Fruit fly (Drosophila melanogaster) whole organism, embryonic: Measurements from ENCODE around the gene CG17349.
A peak's percentile ranks its signal among the peaks of the same experiment; 100 is the strongest.

Experiments
- ATbp ChIP-seq: fragments of 200-800 bp; sonication (Bioruptor generic); optimal IDR thresholded peaks from 2 replicates; lab custom pipeline; 2017; ENCODE audit warnings: missing biosample characterization, mild to moderate bottlenecking, missing genetic modification characterization, missing genetic modification reagents
- Blimp-1 ChIP-seq: fragments of 200-800 bp; sonication (Bioruptor generic); optimal IDR thresholded peaks from 3 replicates; lab custom pipeline; 2018; ENCODE audit warnings: missing biosample characterization, missing genetic modification characterization, mild to moderate bottlenecking, moderate library complexity, missing genetic modification reagents
- CG1024 ChIP-seq: fragments of 200-800 bp; sonication (Bioruptor generic); IDR thresholded peaks from 2 replicates; pipeline ENCODE4 v1.3.6; 2022; ENCODE audit warnings: missing biosample characterization, missing genetic modification characterization
- CG10431 ChIP-seq: fragments of 200-800 bp; sonication (Bioruptor generic); optimal IDR thresholded peaks from 3 replicates; lab custom pipeline; 2018; ENCODE audit warnings: missing biosample characterization, mild to moderate bottlenecking, missing genetic modification characterization
- CG10462 ChIP-seq: fragments of 200-800 bp; sonication (Bioruptor generic); optimal IDR thresholded peaks from 2 replicates; lab custom pipeline; 2016; ENCODE audit warnings: missing biosample characterization, missing genetic modification characterization
- CG14965 ChIP-seq: fragments of 200-800 bp; sonication (Bioruptor generic); optimal IDR thresholded peaks from 2 replicates; lab custom pipeline; 2016; ENCODE audit warnings: missing biosample characterization, missing genetic modification characterization, borderline replicate concordance
- CG1603 ChIP-seq: fragments of 200-800 bp; sonication (Bioruptor generic); optimal IDR thresholded peaks from 2 replicates; lab custom pipeline; 2019; ENCODE audit warnings: missing biosample characterization, mild to moderate bottlenecking, missing genetic modification characterization, moderate library complexity
- CG17829 ChIP-seq: fragments of 200-800 bp; optimal IDR thresholded peaks from 2 replicates; lab custom pipeline; 2019; ENCODE audit warnings: missing biosample characterization, mild to moderate bottlenecking, missing genetic modification characterization, moderate library complexity
- CG18262 ChIP-seq: fragments of 200-800 bp; optimal IDR thresholded peaks from 3 replicates; lab custom pipeline; 2019; ENCODE audit warnings: missing biosample characterization, mild to moderate bottlenecking, missing genetic modification characterization, moderate library complexity
- CG2129 ChIP-seq: fragments of 200-800 bp; sonication (Bioruptor generic); IDR thresholded peaks from 2 replicates; pipeline ENCODE4 v1.3.6; 2022; ENCODE audit warnings: missing biosample characterization, missing genetic modification characterization; ENCODE audit not compliant: partially characterized antibody
- CG31365 ChIP-seq: fragments of 200-800 bp; sonication (Bioruptor generic); optimal IDR thresholded peaks from 2 replicates; lab custom pipeline; 2018; ENCODE audit warnings: missing biosample characterization, mild to moderate bottlenecking, missing genetic modification characterization
- CG3163 ChIP-seq: fragments of 200-800 bp; sonication (Bioruptor generic); optimal IDR thresholded peaks from 3 replicates; lab custom pipeline; 2016; ENCODE audit warnings: missing biosample characterization, missing genetic modification characterization
- CG34376 ChIP-seq: fragments of 200-800 bp; sonication (Bioruptor generic); optimal IDR thresholded peaks from 2 replicates; lab custom pipeline; 2018; ENCODE audit warnings: missing biosample characterization, mild to moderate bottlenecking, missing genetic modification characterization
- CG4360 ChIP-seq: fragments of 200-800 bp; sonication (Bioruptor generic); IDR thresholded peaks from 2 replicates; pipeline ENCODE4 v1.3.6; 2022; ENCODE audit warnings: missing biosample characterization, missing genetic modification characterization
- CG4617 ChIP-seq: fragments of 200-800 bp; sonication (Bioruptor generic); optimal IDR thresholded peaks from 3 replicates; lab custom pipeline; 2016; ENCODE audit warnings: missing biosample characterization, missing genetic modification characterization, borderline replicate concordance
- CG4854 ChIP-seq: fragments of 200-800 bp; sonication (Bioruptor generic); optimal IDR thresholded peaks from 2 replicates; lab custom pipeline; 2016; ENCODE audit warnings: missing biosample characterization, missing genetic modification characterization, inconsistent platforms
- CG8765 ChIP-seq: fragments of 200-800 bp; sonication (Bioruptor generic); IDR thresholded peaks from 2 replicates; pipeline ENCODE4 v1.3.6; 2022; ENCODE audit warnings: missing biosample characterization, missing genetic modification characterization
- Fer3 ChIP-seq: fragments of 200-800 bp; sonication (Bioruptor generic); optimal IDR thresholded peaks from 2 replicates; lab custom pipeline; 2018; ENCODE audit warnings: missing biosample characterization, mild to moderate bottlenecking, missing genetic modification characterization, moderate library complexity
- HLH3B ChIP-seq: fragments of 200-800 bp; sonication (Bioruptor generic); IDR thresholded peaks from 2 replicates; pipeline ENCODE4 v1.3.6; 2022; ENCODE audit warnings: missing biosample characterization, missing genetic modification characterization
- Mad ChIP-seq: fragments of 200-800 bp; sonication (Bioruptor generic); optimal IDR thresholded peaks from 2 replicates; lab custom pipeline; 2016; ENCODE audit warnings: missing biosample characterization, missing genetic modification characterization
- Myb ChIP-seq: fragments of 200-800 bp; sonication (Bioruptor generic); optimal IDR thresholded peaks from 2 replicates; lab custom pipeline; 2016; ENCODE audit warnings: missing biosample characterization, missing genetic modification characterization
- Opbp ChIP-seq: fragments of 200-800 bp; sonication (Bioruptor generic); IDR thresholded peaks from 3 replicates; pipeline ENCODE4 v1.3.6; 2022; ENCODE audit warnings: missing biosample characterization, missing genetic modification characterization; ENCODE audit not compliant: partially characterized antibody
- Sry-β ChIP-seq: fragments of 200-800 bp; sonication (Bioruptor generic); optimal IDR thresholded peaks from 2 replicates; lab custom pipeline; 2018; ENCODE audit warnings: missing biosample characterization, mild to moderate bottlenecking, missing genetic modification characterization, moderate library complexity
- Xbp1 ChIP-seq: fragments of 200-800 bp; sonication (Bioruptor generic); optimal IDR thresholded peaks from 3 replicates; lab custom pipeline; 2016; ENCODE audit warnings: missing biosample characterization, mild to moderate bottlenecking, missing genetic modification characterization
- al ChIP-seq: fragments of 200-800 bp; sonication (Bioruptor generic); IDR thresholded peaks from 2 replicates; pipeline ENCODE4 v1.3.6; 2022; ENCODE audit warnings: missing biosample characterization, missing genetic modification characterization
- bcd ChIP-seq: fragments of 200-800 bp; sonication (Bioruptor generic); optimal IDR thresholded peaks from 2 replicates; lab custom pipeline; 2017; ENCODE audit warnings: missing biosample characterization, mild to moderate bottlenecking, missing genetic modification characterization
- btn ChIP-seq: fragments of 200-800 bp; sonication (Bioruptor generic); optimal IDR thresholded peaks from 2 replicates; lab custom pipeline; 2016; ENCODE audit warnings: missing biosample characterization, missing genetic modification characterization
- corto ChIP-seq: fragments of 200-800 bp; sonication (Bioruptor generic); optimal IDR thresholded peaks from 2 replicates; lab custom pipeline; 2016; ENCODE audit warnings: missing biosample characterization, mild to moderate bottlenecking, missing genetic modification characterization, moderate library complexity
- cwo ChIP-seq: fragments of 200-800 bp; sonication (Bioruptor generic); optimal IDR thresholded peaks from 3 replicates; lab custom pipeline; 2017; ENCODE audit warnings: missing biosample characterization, missing genetic modification characterization, mild to moderate bottlenecking, moderate library complexity, missing genetic modification reagents
- dati ChIP-seq: fragments of 200-800 bp; sonication (Bioruptor generic); IDR thresholded peaks from 2 replicates; pipeline ENCODE4 v1.3.6; 2022; ENCODE audit warnings: missing biosample characterization, missing genetic modification characterization
- emc ChIP-seq: fragments of 200-800 bp; sonication (Bioruptor generic); optimal IDR thresholded peaks from 2 replicates; lab custom pipeline; 2016; ENCODE audit warnings: missing biosample characterization, missing genetic modification characterization
- exex ChIP-seq: fragments of 200-800 bp; sonication (Bioruptor generic); optimal IDR thresholded peaks from 4 replicates; lab custom pipeline; 2018; ENCODE audit warnings: missing biosample characterization, mild to moderate bottlenecking, missing genetic modification characterization, moderate library complexity
- gcm ChIP-seq: fragments of 200-800 bp; sonication (Bioruptor generic); optimal IDR thresholded peaks from 2 replicates; lab custom pipeline; 2019; ENCODE audit warnings: missing biosample characterization, mild to moderate bottlenecking, missing genetic modification characterization, moderate library complexity
- grau ChIP-seq: fragments of 200-800 bp; optimal IDR thresholded peaks from 3 replicates; lab custom pipeline; 2019; ENCODE audit warnings: missing biosample characterization, mild to moderate bottlenecking, missing genetic modification characterization, moderate library complexity
- hbn ChIP-seq: fragments of 200-800 bp; sonication (Bioruptor generic); IDR thresholded peaks from 2 replicates; pipeline ENCODE4 v1.3.6; 2022; ENCODE audit warnings: missing biosample characterization, missing genetic modification characterization; ENCODE audit not compliant: partially characterized antibody
- hkb ChIP-seq, 2 experiments: fragments of 200-800 bp in 1 of 2; fragments of >200 bp in 1 of 2; sonication (Bioruptor generic) in 1 of 2; IDR thresholded peaks in 1 of 2; optimal IDR thresholded peaks in 1 of 2; 2 replicates each; pipeline versions ENCODE4 v1.3.6 to Lab custom; 2017 to 2022; ENCODE audit warnings: missing biosample characterization in 1 of 2, missing genetic modification characterization in 1 of 2
- inv ChIP-seq: fragments of 200-800 bp; sonication (Bioruptor generic); IDR thresholded peaks from 2 replicates; pipeline ENCODE4 v1.3.6; 2022; ENCODE audit warnings: missing biosample characterization, missing genetic modification characterization; ENCODE audit not compliant: partially characterized antibody
- kni ChIP-seq: fragments of 200-800 bp; sonication (Bioruptor generic); optimal IDR thresholded peaks from 3 replicates; lab custom pipeline; 2017; ENCODE audit warnings: mild to moderate bottlenecking, missing biosample characterization, missing genetic modification reagents, missing genetic modification characterization
- lov ChIP-seq, 2 experiments: fragments of 200-800 bp in 1 of 2; fragments of >200 bp in 1 of 2; sonication (Bioruptor generic) in 1 of 2; IDR thresholded peaks in 1 of 2; optimal IDR thresholded peaks in 1 of 2; 2 replicates in 1 of 2; 3 replicates in 1 of 2; pipeline versions ENCODE4 v1.3.6 to Lab custom; 2017 to 2022; ENCODE audit warnings: missing biosample characterization in 1 of 2, missing genetic modification characterization in 1 of 2
- nerfin-1 ChIP-seq: fragments of 200-800 bp; sonication (Bioruptor generic); optimal IDR thresholded peaks from 3 replicates; lab custom pipeline; 2019; ENCODE audit warnings: missing biosample characterization, mild to moderate bottlenecking, missing genetic modification characterization, moderate library complexity
- pan ChIP-seq, 4 experiments: fragments of >200 bp in 3 of 4; fragments of 200-800 bp in 1 of 4; sonication (Bioruptor generic) in 1 of 4; optimal IDR thresholded peaks in 3 of 4; IDR thresholded peaks in 1 of 4; 2 replicates each; pipeline versions ENCODE4 v1.3.6 to Lab custom; 2017 to 2022; ENCODE audit warnings: missing biosample characterization in 2 of 4, missing genetic modification characterization in 2 of 4, mixed read lengths in 1 of 4
- psq ChIP-seq: fragments of 200-800 bp; sonication (Bioruptor generic); optimal IDR thresholded peaks from 2 replicates; lab custom pipeline; 2017; ENCODE audit warnings: missing biosample characterization, missing genetic modification characterization
- run ChIP-seq: fragments of 200-800 bp; sonication (Bioruptor generic); optimal IDR thresholded peaks from 3 replicates; lab custom pipeline; 2018; ENCODE audit warnings: missing biosample characterization, mild to moderate bottlenecking, missing genetic modification characterization
- tll ChIP-seq, 2 experiments: fragments of 200-800 bp in 1 of 2; fragments of >200 bp in 1 of 2; sonication (Bioruptor generic) in 1 of 2; optimal IDR thresholded peaks; 2 replicates each; lab custom pipeline; 2017 to 2019; ENCODE audit warnings: missing biosample characterization in 2 of 2, missing genetic modification characterization in 2 of 2, mild to moderate bottlenecking in 1 of 2, moderate library complexity in 1 of 2
- toy ChIP-seq: fragments of 200-800 bp; sonication (Bioruptor generic); IDR thresholded peaks from 2 replicates; pipeline ENCODE4 v1.3.6; 2022; ENCODE audit warnings: missing biosample characterization, missing genetic modification characterization

The CG17349 gene

DNA sequence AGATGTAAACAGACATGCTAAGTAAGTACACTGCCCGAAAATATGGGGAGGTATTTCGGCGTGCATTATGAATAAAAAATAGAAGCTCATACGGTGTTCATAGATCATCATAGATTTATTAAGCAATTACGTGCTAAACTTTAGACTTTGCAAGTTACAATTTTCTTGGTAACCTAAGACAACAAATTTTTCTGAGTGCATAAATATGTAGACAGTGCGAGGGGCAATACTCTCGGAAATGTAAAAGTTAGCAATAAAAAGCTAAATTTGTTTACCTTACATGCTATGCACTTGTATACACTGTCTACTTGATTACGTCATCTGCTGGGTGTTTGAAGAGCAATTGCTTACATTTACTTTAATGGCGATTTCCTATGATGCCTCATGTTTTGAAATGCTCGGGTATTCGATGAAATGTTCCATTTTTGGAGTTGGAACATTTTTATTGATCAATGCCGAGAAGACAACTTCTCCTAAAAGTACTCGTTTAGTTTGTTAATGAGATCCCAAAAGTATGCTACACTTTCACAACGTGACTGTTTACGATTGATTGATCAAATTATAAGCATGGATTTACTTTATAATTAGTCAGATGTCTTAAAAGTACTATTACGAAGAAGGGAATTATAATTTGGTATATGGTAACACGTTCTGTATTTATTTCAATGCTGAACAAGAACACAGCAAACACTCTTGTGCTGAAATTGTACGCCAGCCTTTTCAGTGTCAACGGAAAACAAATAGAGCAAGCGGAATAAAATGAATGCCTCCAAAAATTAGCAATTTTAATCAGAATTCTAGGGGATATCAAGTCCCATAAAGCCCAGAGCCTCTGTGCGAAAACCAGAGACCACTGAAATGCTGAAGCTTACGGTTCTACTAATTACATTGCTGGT, 46.6 kb downstream of the CG17349 start, which contains the start of gene Lectin-galC1 (continued):
- TF ChIP-seq lov (optimal IDR thresholded peaks at IDR 0.05; lab: Kevin White, UChicago), result no peak
- TF ChIP-seq lov (GFP tag; IDR thresholded peaks at IDR 0.05; lab: Robert Waterston, UW), result peak; percentile 77; the same call in 2 of the 3 replicates
- TF ChIP-seq btn (GFP tag; lab: Kevin White, UChicago), result peak; percentile 78
- peak; percentile 65 for TF ChIP-seq cwo (GFP tag; lab: Kevin White, UChicago)
- no peak for TF ChIP-seq Sry-β (GFP tag; lab: Kevin White, UChicago)
- TF ChIP-seq Mad (GFP tag; lab: Kevin White, UChicago), result peak; percentile 83
- TF ChIP-seq grau (tag; lab: Kevin White, UChicago), result peak; percentile 85
- no peak for TF ChIP-seq CG2129 (GFP tag; lab: Robert Waterston, UW)
- TF ChIP-seq CG3163, result peak; percentile 74
- TF ChIP-seq CG34376 (GFP tag; lab: Kevin White, UChicago), result no peak
- TF ChIP-seq CG10462 (GFP tag; lab: Kevin White, UChicago), result peak; percentile 90
- peak; percentile 85 for TF ChIP-seq gcm (GFP tag; lab: Kevin White, UChicago)
- TF ChIP-seq CG4854 (GFP tag; lab: Kevin White, UChicago), result peak; percentile 80
- peak; percentile 40 for TF ChIP-seq psq (GFP tag; lab: Kevin White, UChicago)
- TF ChIP-seq inv (GFP tag; lab: Robert Waterston, UW), result no peak
- peak; percentile 89 for TF ChIP-seq ATbp (GFP tag; lab: Kevin White, UChicago)
- TF ChIP-seq kni, result peak; percentile 29
- TF ChIP-seq Myb (GFP tag; lab: Kevin White, UChicago), result peak; percentile 69
- peak; percentile 70 for TF ChIP-seq CG4617 (GFP tag; lab: Kevin White, UChicago)
- peak; percentile 52 for TF ChIP-seq CG31365 (tag; lab: Kevin White, UChicago)
- peak; percentile 47 for TF ChIP-seq dati (GFP tag; lab: Robert Waterston, UW)
- peak; percentile 46; the same call in 1 of the 2 replicates for TF ChIP-seq al
- peak; percentile 91 for TF ChIP-seq Xbp1 (GFP tag; lab: Kevin White, UChicago)
- TF ChIP-seq Blimp-1 (GFP tag; lab: Kevin White, UChicago), result peak; percentile 87
- TF ChIP-seq CG14965 (GFP tag; lab: Kevin White, UChicago), result peak; percentile 77
- TF ChIP-seq hkb (optimal IDR thresholded peaks at IDR 0.05; lab: Kevin White, UChicago), result no peak
- TF ChIP-seq hkb (GFP tag; IDR thresholded peaks at IDR 0.05; lab: Robert Waterston, UW), result peak; percentile 87
- TF ChIP-seq run (tag; lab: Kevin White, UChicago), result peak; percentile 83
- TF ChIP-seq toy (GFP tag; lab: Robert Waterston, UW), result 0 out of 2 replicates have a peak, but pooled peaks have one; percentile 13
- peak; percentile 78 for TF ChIP-seq nerfin-1 (tag; lab: Kevin White, UChicago)
- TF ChIP-seq CG1603 (tag; lab: Kevin White, UChicago), result peak; percentile 92
- TF ChIP-seq corto (GFP tag; lab: Kevin White, UChicago), result no peak
- TF ChIP-seq exex (tag; lab: Kevin White, UChicago), result peak; percentile 24
- no peak for TF ChIP-seq Opbp (GFP tag; lab: Robert Waterston, UW)
- no peak for TF ChIP-seq tll (GFP tag; optimal IDR thresholded peaks at IDR 0.05; lab: Kevin White, UChicago)
- TF ChIP-seq pan (optimal IDR thresholded peaks at IDR 0.05; lab: Kevin White, UChicago), result no peak
- TF ChIP-seq pan (GFP tag; optimal IDR thresholded peaks at IDR 0.05 in 1 of 2, IDR thresholded peaks at IDR 0.05 in 1 of 2), result peak in 1 of 2 experiments; percentile 88
- peak; percentile 48; the same call in 1 of the 2 replicates for TF ChIP-seq CG4360 (GFP tag; lab: Robert Waterston, UW)
- peak; percentile 69; the same call in 1 of the 2 replicates for TF ChIP-seq CG1024 (GFP tag; lab: Robert Waterston, UW)
- TF ChIP-seq hbn (GFP tag; lab: Robert Waterston, UW), result no peak
- TF ChIP-seq HLH3B (GFP tag; lab: Robert Waterston, UW), result peak; percentile 80
- peak; percentile 81 for TF ChIP-seq bcd (GFP tag; lab: Kevin White, UChicago)
- TF ChIP-seq Fer3 (tag; lab: Kevin White, UChicago), result peak; percentile 80
- TF ChIP-seq CG8765 (GFP tag; lab: Robert Waterston, UW), result no peak
- peak; percentile 72 for TF ChIP-seq emc (GFP tag; lab: Kevin White, UChicago)
- peak; percentile 47 for TF ChIP-seq CG10431 (GFP tag; lab: Kevin White, UChicago)
- TF ChIP-seq CG18262 (tag; lab: Kevin White, UChicago), result peak; percentile 90
- TF ChIP-seq CG17829 (tag; lab: Kevin White, UChicago), result peak; percentile 88
